Fruit fly (Drosophila melanogaster): Measurements from ENCODE around the gene Archease.

DNA sequence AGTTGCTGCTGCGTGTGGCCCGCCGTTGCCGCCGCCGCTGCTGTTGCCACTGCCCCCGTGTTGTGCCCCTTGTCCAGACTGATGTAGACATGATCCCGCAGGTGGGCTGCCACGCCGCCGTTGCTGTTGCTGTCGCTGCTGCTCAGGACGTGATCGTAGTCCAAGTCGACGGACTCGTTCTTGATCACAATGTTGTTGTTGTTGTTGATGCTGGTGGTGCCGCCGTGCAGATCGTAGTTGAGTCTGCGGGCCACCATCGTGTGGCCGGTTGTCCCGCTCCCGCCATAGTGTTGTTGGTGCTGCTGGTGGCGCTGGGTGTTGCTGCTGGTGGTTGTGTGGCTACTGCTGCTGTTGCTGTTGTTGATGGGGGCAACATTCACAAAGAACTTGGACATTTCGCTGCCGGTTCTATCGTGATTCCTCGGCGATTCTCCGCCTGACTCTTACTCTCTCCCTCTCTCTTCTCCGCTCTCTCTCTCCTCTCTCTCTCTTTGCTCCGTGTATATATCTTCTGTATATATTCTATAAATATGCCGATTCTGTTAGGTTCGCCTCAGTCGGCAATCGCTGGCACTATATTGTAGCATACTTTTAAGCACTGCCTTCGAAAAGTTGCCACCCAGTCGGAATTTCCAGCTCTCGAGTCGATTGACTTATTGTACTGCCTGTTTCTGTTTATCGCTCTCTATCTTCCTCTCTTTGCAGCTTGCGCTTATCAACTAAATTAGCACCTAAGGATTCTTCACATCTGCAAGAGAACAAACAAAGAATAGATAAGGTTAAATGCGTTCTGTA is 36.5 kb downstream of the Archease start:
- peak; percentile 29 for TF ChIP-seq CG13204 (GFP tag; optimal IDR thresholded peaks at IDR 0.05)
- TF ChIP-seq D1 (tag; optimal IDR thresholded peaks at IDR 0.05): no peak
- TF ChIP-seq Snoo (tag; optimal IDR thresholded peaks at IDR 0.05): peak; percentile 3
- TF ChIP-seq Ets98B (GFP tag; IDR thresholded peaks at IDR 0.05): peak; percentile 17; the same call in 1 of the 2 replicates
- TF ChIP-seq CG15710 (tag; optimal IDR thresholded peaks at IDR 0.05): peak; percentile 5
- TF ChIP-seq CG14655 (GFP tag; optimal IDR thresholded peaks at IDR 0.05): no peak
- peak; percentile 67 for TF ChIP-seq CG12605 (GFP tag; IDR thresholded peaks at IDR 0.05)
- no peak for TF ChIP-seq CG10348 (GFP tag; IDR thresholded peaks at IDR 0.05)
- TF ChIP-seq Pif1A (GFP tag; optimal IDR thresholded peaks at IDR 0.05): no peak
- no peak for TF ChIP-seq CG8301 (tag; optimal IDR thresholded peaks at IDR 0.05)

All from whole organism, pupa.